Worm (Caenorhabditis elegans) whole organism, late embryonic: ENCODE results near the gene sec-23.

ENCODE experiments used
- T23F11.4 ChIP-seq: fragments of 200-800 bp; sonication (Bioruptor generic); optimal IDR thresholded peaks from 2 replicates; lab custom pipeline; 2018; ENCODE audit warnings: mild to moderate bottlenecking, missing genetic modification characterization, missing compliant biosample characterization
- Y22D7AL.16 ChIP-seq: sonication (generic microtip); optimal IDR thresholded peaks from 2 replicates; lab custom pipeline; 2016; ENCODE audit warnings: missing genetic modification characterization, missing compliant biosample characterization
- lin-11 ChIP-seq: fragments of 200-800 bp; sonication (Bioruptor generic); optimal IDR thresholded peaks from 2 replicates; lab custom pipeline; 2018; ENCODE audit warnings: mild to moderate bottlenecking, missing genetic modification characterization, missing compliant biosample characterization
- nhr-232 ChIP-seq: sonication (generic microtip); optimal IDR thresholded peaks from 2 replicates; lab custom pipeline; 2016; ENCODE audit warnings: missing genetic modification characterization, missing compliant biosample characterization
- pha-4 ChIP-seq: fragments of 150-350 bp; optimal IDR thresholded peaks from 2 replicates; lab custom pipeline; 2018; ENCODE audit warnings: missing biosample characterization, missing genetic modification reagents, missing genetic modification characterization
- pros-1 ChIP-seq: fragments of 150-350 bp; optimal IDR thresholded peaks from 2 replicates; lab custom pipeline; 2014; ENCODE audit warnings: missing biosample characterization, missing genetic modification reagents, missing genetic modification characterization
- tbx-2 ChIP-seq: sonication (generic microtip); optimal IDR thresholded peaks from 2 replicates; lab custom pipeline; 2016; ENCODE audit warnings: missing genetic modification characterization, missing compliant biosample characterization
- tbx-7 ChIP-seq: sonication (generic microtip); optimal IDR thresholded peaks from 2 replicates; lab custom pipeline; 2016; ENCODE audit warnings: missing genotype, missing genetic modification characterization, missing compliant biosample characterization

- TF ChIP-seq pros-1 (tag; lab: Kevin White, UChicago) (no peak), pha-4 (tag; lab: Kevin White, UChicago) (no peak), Y22D7AL.16 (no peak), tbx-2 (no peak), lin-11 (tag; lab: Kevin White, UChicago) (no peak), T23F11.4 (GFP tag; lab: Kevin White, UChicago) (no peak), tbx-7 (tag; lab: Kevin White, UChicago) (no peak), nhr-232 (tag; lab: Kevin White, UChicago) (no peak)
Observed at ce11 chrV:20047310-20047709, 43.8 kb upstream of the sec-23 start, which contains the start of gene spe-19.
